Worm (Caenorhabditis elegans) whole organism, mixed stage, embryonic: ENCODE data around the gene C45G9.8.

ENCODE experiments used
- ceh-43 ChIP-seq: fragments of 200-800 bp; sonication (Bioruptor generic); optimal IDR thresholded peaks from 2 replicates; lab custom pipeline; 2018; ENCODE audit warnings: mild to moderate bottlenecking, missing genetic modification characterization, moderate library complexity, missing compliant biosample characterization
- ceh-83 ChIP-seq: fragments of 200-800 bp; sonication (Bioruptor generic); optimal IDR thresholded peaks from 2 replicates; lab custom pipeline; 2018; ENCODE audit warnings: mild to moderate bottlenecking, missing genetic modification characterization, missing compliant biosample characterization
- elt-1 ChIP-seq: sonication (generic microtip); optimal IDR thresholded peaks from 2 replicates; lab custom pipeline; 2017; ENCODE audit warnings: missing genetic modification characterization, mild to moderate bottlenecking, missing compliant biosample characterization, antibody characterized with exemption, moderate library complexity, borderline replicate concordance; ENCODE audit not compliant: insufficient read depth
- elt-3 ChIP-seq: fragments of 150-350 bp; optimal IDR thresholded peaks from 2 replicates; lab custom pipeline; 2014; ENCODE audit warnings: missing biosample characterization, missing genetic modification characterization
- hlh-1 ChIP-seq: fragments of 150-350 bp; optimal IDR thresholded peaks from 2 replicates; lab custom pipeline; 2014; ENCODE audit warnings: missing biosample characterization, missing genetic modification reagents, missing genetic modification characterization
- lin-13 ChIP-seq: fragments of 150-350 bp; optimal IDR thresholded peaks from 2 replicates; lab custom pipeline; 2014; ENCODE audit warnings: missing biosample characterization, missing genetic modification characterization
- sptf-1 ChIP-seq: sonication (generic microtip); optimal IDR thresholded peaks from 2 replicates; lab custom pipeline; 2017; ENCODE audit warnings: mild to moderate bottlenecking, missing genetic modification characterization, moderate library complexity, missing compliant biosample characterization
- unc-39 ChIP-seq: fragments of 150-350 bp; optimal IDR thresholded peaks from 2 replicates; lab custom pipeline; 2014; ENCODE audit warnings: missing biosample characterization, missing genetic modification characterization
- unc-62 ChIP-seq: fragments of 150-350 bp; optimal IDR thresholded peaks from 2 replicates; lab custom pipeline; 2014; ENCODE audit warnings: missing biosample characterization, missing genetic modification reagents, missing genetic modification characterization

ce11 chrIII:5036158-5036557 is 17.3 kb downstream of the C45G9.8 start, which contains the start of gene C45G9.6:
- TF ChIP-seq unc-62 (GFP tag; lab: Kevin White, UChicago) (no peak), elt-3 (tag; lab: Kevin White, UChicago) (no peak), hlh-1 (tag; lab: Kevin White, UChicago) (no peak), lin-13 (tag; lab: Kevin White, UChicago) (no peak), unc-39 (tag; lab: Kevin White, UChicago) (no peak), ceh-43 (GFP tag; lab: Kevin White, UChicago) (no peak), sptf-1 (tag; lab: Kevin White, UChicago) (no peak), elt-1 (tag; lab: Kevin White, UChicago) (no peak), ceh-83 (no peak)
